Fruit fly (Drosophila melanogaster) whole organism, embryonic: ENCODE measurements around the gene CG12241.

Source experiments
- CG12236 ChIP-seq: fragments of 200-800 bp; sonication (Bioruptor generic); optimal IDR thresholded peaks from 2 replicates; lab custom pipeline; 2016; ENCODE audit warnings: missing biosample characterization, missing genetic modification characterization
- CG12744 ChIP-seq: fragments of 200-800 bp; sonication (Bioruptor generic); optimal IDR thresholded peaks from 2 replicates; lab custom pipeline; 2016; ENCODE audit warnings: missing biosample characterization, missing genetic modification characterization
- CG15514 ChIP-seq: fragments of 200-800 bp; sonication (Bioruptor generic); optimal IDR thresholded peaks from 3 replicates; lab custom pipeline; 2017; ENCODE audit warnings: missing biosample characterization, missing genetic modification characterization, mild to moderate bottlenecking, moderate library complexity, missing genetic modification reagents
- CG2120 ChIP-seq: fragments of 200-800 bp; sonication (Bioruptor generic); optimal IDR thresholded peaks from 3 replicates; lab custom pipeline; 2016; ENCODE audit warnings: missing biosample characterization, missing genetic modification characterization
- CG2129 ChIP-seq: fragments of 200-800 bp; sonication (Bioruptor generic); IDR thresholded peaks from 2 replicates; pipeline ENCODE4 v1.3.6; 2022; ENCODE audit warnings: missing biosample characterization, missing genetic modification characterization; ENCODE audit not compliant: partially characterized antibody
- CG30403 ChIP-seq: fragments of 200-800 bp; sonication (Bioruptor generic); optimal IDR thresholded peaks from 3 replicates; lab custom pipeline; 2016; ENCODE audit warnings: missing biosample characterization, missing genetic modification characterization
- CG31224 ChIP-seq: fragments of 200-800 bp; sonication (Bioruptor generic); IDR thresholded peaks from 2 replicates; pipeline ENCODE4 v1.3.6; 2022; ENCODE audit warnings: missing biosample characterization, missing genetic modification characterization
- CG32772 ChIP-seq: fragments of 200-800 bp; sonication (Bioruptor generic); IDR thresholded peaks from 2 replicates; pipeline ENCODE4 v1.3.6; 2022; ENCODE audit warnings: missing biosample characterization, missing genetic modification characterization
- CG7987 ChIP-seq: fragments of 200-800 bp; sonication (Bioruptor generic); optimal IDR thresholded peaks from 2 replicates; lab custom pipeline; 2018; ENCODE audit warnings: missing biosample characterization, mild to moderate bottlenecking, missing genetic modification characterization, moderate library complexity
- CG8089 ChIP-seq: fragments of 200-800 bp; sonication (Bioruptor generic); optimal IDR thresholded peaks from 3 replicates; lab custom pipeline; 2016; ENCODE audit warnings: missing biosample characterization, missing genetic modification characterization
- CG9609 ChIP-seq: fragments of 200-800 bp; sonication (Bioruptor generic); optimal IDR thresholded peaks from 3 replicates; lab custom pipeline; 2016; ENCODE audit warnings: missing biosample characterization, missing genetic modification characterization
- CG9727 ChIP-seq: fragments of 200-800 bp; sonication (Bioruptor generic); optimal IDR thresholded peaks from 3 replicates; lab custom pipeline; 2017; ENCODE audit warnings: missing biosample characterization, mild to moderate bottlenecking, missing genetic modification characterization
- Ets65A ChIP-seq: fragments of 200-800 bp; sonication (Bioruptor generic); peaks from one replicate; lab custom pipeline; 2016; ENCODE audit warnings: missing biosample characterization, missing genetic modification characterization
- HLH4C ChIP-seq: fragments of 200-800 bp; sonication (Bioruptor generic); IDR thresholded peaks from 3 replicates; pipeline ENCODE4 v1.3.6; 2022; ENCODE audit warnings: missing biosample characterization, missing genetic modification characterization; ENCODE audit not compliant: partially characterized antibody
- HLH54F ChIP-seq: fragments of 200-800 bp; sonication (Bioruptor generic); optimal IDR thresholded peaks from 3 replicates; lab custom pipeline; 2016; ENCODE audit warnings: missing biosample characterization, missing genetic modification characterization
- Hr51 ChIP-seq, 2 experiments: fragments of 200-800 bp; sonication (Bioruptor generic); optimal IDR thresholded peaks; 2 replicates in 1 of 2; 3 replicates in 1 of 2; lab custom pipeline; 2016 to 2018; ENCODE audit warnings: missing biosample characterization in 2 of 2, missing genetic modification characterization in 2 of 2, mild to moderate bottlenecking in 1 of 2, moderate library complexity in 1 of 2
- Max ChIP-seq: fragments of 200-800 bp; sonication (Bioruptor generic); optimal IDR thresholded peaks from 2 replicates; lab custom pipeline; 2016; ENCODE audit warnings: missing biosample characterization, mild to moderate bottlenecking, missing genetic modification characterization
- Mes4 ChIP-seq: fragments of 200-800 bp; sonication (Bioruptor generic); optimal IDR thresholded peaks from 2 replicates; lab custom pipeline; 2016; ENCODE audit warnings: missing biosample characterization, missing genetic modification characterization
- NFAT ChIP-seq: fragments of 200-800 bp; sonication (Bioruptor generic); IDR thresholded peaks from 2 replicates; pipeline ENCODE4 v1.3.6; 2022; ENCODE audit warnings: missing biosample characterization, missing genetic modification characterization
- PHDP ChIP-seq: fragments of 200-800 bp; sonication (Bioruptor generic); optimal IDR thresholded peaks from 3 replicates; lab custom pipeline; 2018; ENCODE audit warnings: missing biosample characterization, mild to moderate bottlenecking, missing genetic modification characterization, moderate library complexity
- Scr ChIP-seq: fragments of 200-800 bp; sonication (Bioruptor generic); IDR thresholded peaks from 2 replicates; pipeline ENCODE4 v1.3.6; 2022; ENCODE audit warnings: missing biosample characterization, missing genetic modification characterization; ENCODE audit not compliant: partially characterized antibody
- Xbp1 ChIP-seq: fragments of 200-800 bp; sonication (Bioruptor generic); optimal IDR thresholded peaks from 3 replicates; lab custom pipeline; 2016; ENCODE audit warnings: missing biosample characterization, mild to moderate bottlenecking, missing genetic modification characterization
- YL-1 ChIP-seq: fragments of 200-800 bp; sonication (Bioruptor generic); optimal IDR thresholded peaks from 3 replicates; lab custom pipeline; 2017; ENCODE audit warnings: missing biosample characterization, mild to moderate bottlenecking, missing genetic modification characterization
- bbx ChIP-seq: fragments of 200-800 bp; sonication (Bioruptor generic); IDR thresholded peaks from 2 replicates; pipeline ENCODE4 v1.3.6; 2022; ENCODE audit warnings: missing biosample characterization, missing genetic modification characterization; ENCODE audit not compliant: partially characterized antibody
- bigmax ChIP-seq: fragments of 200-800 bp; sonication (Bioruptor generic); optimal IDR thresholded peaks from 2 replicates; lab custom pipeline; 2018; ENCODE audit warnings: missing biosample characterization, mild to moderate bottlenecking, missing genetic modification characterization
- chn ChIP-seq: fragments of 200-800 bp; sonication (Bioruptor generic); optimal IDR thresholded peaks from 2 replicates; lab custom pipeline; 2016; ENCODE audit warnings: missing biosample characterization, missing genetic modification characterization
- dpn ChIP-seq, 2 experiments: fragments of 200-800 bp; sonication (Bioruptor generic); optimal IDR thresholded peaks; 3 replicates each; lab custom pipeline; 2016; ENCODE audit warnings: missing biosample characterization in 2 of 2, missing genetic modification characterization in 2 of 2
- eyg ChIP-seq: fragments of 200-800 bp; sonication (Bioruptor generic); optimal IDR thresholded peaks from 3 replicates; lab custom pipeline; 2016; ENCODE audit warnings: missing biosample characterization, missing genetic modification characterization
- gfzf ChIP-seq: fragments of 200-800 bp; sonication (Bioruptor generic); optimal IDR thresholded peaks from 2 replicates; lab custom pipeline; 2016; ENCODE audit warnings: missing biosample characterization, mild to moderate bottlenecking, missing genetic modification characterization, moderate library complexity
- hb ChIP-seq: fragments of 200-800 bp; sonication (Bioruptor generic); IDR thresholded peaks from 3 replicates; pipeline ENCODE4 v1.3.6; 2022; ENCODE audit warnings: missing biosample characterization, missing genetic modification characterization; ENCODE audit not compliant: partially characterized antibody
- hbn ChIP-seq: fragments of 200-800 bp; sonication (Bioruptor generic); IDR thresholded peaks from 2 replicates; pipeline ENCODE4 v1.3.6; 2022; ENCODE audit warnings: missing biosample characterization, missing genetic modification characterization; ENCODE audit not compliant: partially characterized antibody
- hkb ChIP-seq, 2 experiments: fragments of 200-800 bp in 1 of 2; fragments of >200 bp in 1 of 2; sonication (Bioruptor generic) in 1 of 2; IDR thresholded peaks in 1 of 2; optimal IDR thresholded peaks in 1 of 2; 2 replicates each; pipeline versions ENCODE4 v1.3.6 to Lab custom; 2017 to 2022; ENCODE audit warnings: missing biosample characterization in 1 of 2, missing genetic modification characterization in 1 of 2
- inv ChIP-seq: fragments of 200-800 bp; sonication (Bioruptor generic); IDR thresholded peaks from 2 replicates; pipeline ENCODE4 v1.3.6; 2022; ENCODE audit warnings: missing biosample characterization, missing genetic modification characterization; ENCODE audit not compliant: partially characterized antibody
- jing ChIP-seq: fragments of 200-800 bp; sonication (Bioruptor generic); optimal IDR thresholded peaks from 2 replicates; lab custom pipeline; 2018; ENCODE audit warnings: missing biosample characterization, mild to moderate bottlenecking, missing genetic modification characterization
- lmd ChIP-seq: fragments of 200-800 bp; sonication (Bioruptor generic); IDR thresholded peaks from 2 replicates; pipeline ENCODE4 v1.3.6; 2022; ENCODE audit warnings: missing biosample characterization, missing genetic modification characterization
- nom ChIP-seq: fragments of 200-800 bp; sonication (Bioruptor generic); optimal IDR thresholded peaks from 2 replicates; lab custom pipeline; 2017; ENCODE audit warnings: missing biosample characterization, missing genetic modification characterization, mild to moderate bottlenecking, moderate library complexity, missing genetic modification reagents
- p53 ChIP-seq: fragments of 200-800 bp; sonication (Bioruptor generic); optimal IDR thresholded peaks from 2 replicates; lab custom pipeline; 2016; ENCODE audit warnings: missing biosample characterization, missing genetic modification characterization
- salm ChIP-seq: fragments of 200-800 bp; sonication (Bioruptor generic); optimal IDR thresholded peaks from 2 replicates; lab custom pipeline; 2018; ENCODE audit warnings: missing biosample characterization, mild to moderate bottlenecking, missing genetic modification characterization
- unc-4 ChIP-seq: fragments of 200-800 bp; sonication (Bioruptor generic); IDR thresholded peaks from 2 replicates; pipeline ENCODE4 v1.3.6; 2022; ENCODE audit warnings: missing biosample characterization, missing genetic modification characterization; ENCODE audit not compliant: partially characterized antibody
- vfl ChIP-seq: fragments of 200-800 bp; sonication (Bioruptor generic); optimal IDR thresholded peaks from 2 replicates; lab custom pipeline; 2016; ENCODE audit warnings: missing biosample characterization, missing genetic modification characterization

The CG12241 gene

dm6 chr3R:15262710-15263672 is 43.9 kb downstream of the CG12241 start, which contains the start of the genes eIF2gamma and Set (continued):
- TF ChIP-seq CG30403 (GFP tag; lab: Kevin White, UChicago) (peak; percentile 22), p53 (GFP tag; lab: Kevin White, UChicago) (peak; percentile 5), lmd (GFP tag; lab: Robert Waterston, UW) (peak; percentile 16; the same call in 1 of the 2 replicates), CG15514 (GFP tag; lab: Kevin White, UChicago) (peak; percentile 80), CG31224 (GFP tag; lab: Robert Waterston, UW) (no peak), Max (GFP tag; lab: Kevin White, UChicago) (peak; percentile 60), CG12744 (GFP tag; lab: Kevin White, UChicago) (no peak), Xbp1 (GFP tag; lab: Kevin White, UChicago) (peak; percentile 49), CG9609 (peak; percentile 51), PHDP (tag; lab: Kevin White, UChicago) (no peak), CG12236 (GFP tag; lab: Kevin White, UChicago) (no peak), Scr (GFP tag; lab: Robert Waterston, UW) (peak; percentile 95), dpn (GFP tag; optimal IDR thresholded peaks at IDR 0.05; lab: Kevin White, UChicago) (peak in 1 of 2 experiments; percentile 66), eyg (GFP tag; lab: Kevin White, UChicago) (peak; percentile 19), hkb (optimal IDR thresholded peaks at IDR 0.05; lab: Kevin White, UChicago) (no peak), hkb (GFP tag; IDR thresholded peaks at IDR 0.05; lab: Robert Waterston, UW) (no peak), CG9727 (GFP tag; lab: Kevin White, UChicago) (no peak), CG2129 (peak; percentile 88), inv (GFP tag; lab: Robert Waterston, UW) (peak; percentile 96), bbx (GFP tag; lab: Robert Waterston, UW) (peak; percentile 99), chn (no peak), Mes4 (GFP tag; lab: Kevin White, UChicago) (no peak), bigmax (GFP tag; lab: Kevin White, UChicago) (peak; percentile 95), YL-1 (peak; percentile 51), Ets65A (GFP tag; lab: Kevin White, UChicago) (peak; percentile 98), hb (GFP tag; lab: Robert Waterston, UW) (peak; percentile 98), salm (no peak), NFAT (GFP tag; lab: Robert Waterston, UW) (peak; percentile 66), CG32772 (GFP tag; lab: Robert Waterston, UW) (no peak), gfzf (GFP tag; lab: Kevin White, UChicago) (peak; percentile 22), HLH4C (peak; percentile 98), nom (GFP tag; lab: Kevin White, UChicago) (peak; percentile 18), CG7987 (GFP tag; lab: Kevin White, UChicago) (peak; percentile 42), CG8089 (GFP tag; lab: Kevin White, UChicago) (no peak), jing (no peak), CG2120 (GFP tag; lab: Kevin White, UChicago) (peak; percentile 61), hbn (peak; percentile 97), vfl (GFP tag; lab: Kevin White, UChicago) (peak; percentile 35), HLH54F (GFP tag; lab: Kevin White, UChicago) (peak; percentile 29), unc-4 (peak; percentile 96), Hr51 (GFP tag; optimal IDR thresholded peaks at IDR 0.05; lab: Kevin White, UChicago) (peak in 1 of 2 experiments; percentile 14)
